Worm (Caenorhabditis elegans) whole organism, L4 larva: ENCODE measurements around the gene dlc-4.
"Not testable (repeated sequence)": the region's sequence is repeated elsewhere in the genome, so short reads cannot be mapped to it uniquely, and the experiment has no call there.

Experiments used
- R02D3.7 ChIP-seq: fragments of 150-350 bp; sonication (generic microtip); optimal IDR thresholded peaks from 3 replicates; lab custom pipeline; 2014; ENCODE audit warnings: missing biosample characterization, missing genetic modification characterization
- Y75B8A.6 ChIP-seq: fragments of 200-800 bp; sonication (Bioruptor generic); IDR thresholded peaks from 2 replicates; pipeline ENCODE4 v1.3.6; 2022; ENCODE audit warnings: missing genetic modification reagents, missing genetic modification characterization, missing compliant biosample characterization
- aha-1 ChIP-seq: fragments of 150-350 bp; peaks from one replicate; lab custom pipeline; 2014; ENCODE audit warnings: missing biosample characterization, missing genetic modification characterization
- attf-4 ChIP-seq: sonication (generic microtip); optimal IDR thresholded peaks from 3 replicates; lab custom pipeline; 2017; ENCODE audit warnings: missing biosample characterization, missing genetic modification characterization
- ceh-32 ChIP-seq: sonication (generic microtip); optimal IDR thresholded peaks from 2 replicates; lab custom pipeline; 2016; ENCODE audit warnings: mild to moderate bottlenecking, missing genetic modification characterization, missing compliant biosample characterization; ENCODE audit not compliant: poor library complexity
- ceh-44 ChIP-seq: fragments of 200-800 bp; sonication (Bioruptor generic); IDR thresholded peaks from 2 replicates; pipeline ENCODE4 v1.3.6; 2022; ENCODE audit warnings: missing genetic modification reagents, missing genetic modification characterization, missing compliant biosample characterization
- ceh-62 ChIP-seq: sonication (generic microtip); optimal IDR thresholded peaks from 2 replicates; lab custom pipeline; 2017; ENCODE audit warnings: missing biosample characterization, missing genetic modification characterization
- ces-1 ChIP-seq: fragments of 150-350 bp; sonication (generic microtip); optimal IDR thresholded peaks from 4 replicates; lab custom pipeline; 2014; ENCODE audit warnings: missing biosample characterization, missing genetic modification reagents, missing genetic modification characterization
- dmd-9 ChIP-seq: fragments of 200-800 bp; sonication (Bioruptor generic); IDR thresholded peaks from 2 replicates; pipeline ENCODE4 v1.3.6; 2022; ENCODE audit warnings: missing genetic modification reagents, missing genetic modification characterization, missing compliant biosample characterization
- egl-27 ChIP-seq: sonication (generic microtip); optimal IDR thresholded peaks from 3 replicates; lab custom pipeline; 2017; ENCODE audit warnings: missing biosample characterization, missing genetic modification reagents, missing genetic modification characterization
- hif-1 ChIP-seq, 2 experiments: sonication (generic microtip); optimal IDR thresholded peaks; 2 replicates each; lab custom pipeline; 2016 to 2017; ENCODE audit warnings: missing compliant biosample characterization in 2 of 2, missing genetic modification characterization in 2 of 2, missing genetic modification reagents in 2 of 2, missing genotype in 2 of 2, mild to moderate bottlenecking in 1 of 2
- hlh-30 ChIP-seq: sonication (generic microtip); optimal IDR thresholded peaks from 2 replicates; lab custom pipeline; 2017; ENCODE audit warnings: antibody characterized with exemption, mild to moderate bottlenecking, missing genetic modification characterization, missing compliant biosample characterization; ENCODE audit not compliant: insufficient read depth
- lin-13 ChIP-seq: fragments of 150-350 bp; optimal IDR thresholded peaks from 2 replicates; lab custom pipeline; 2014; ENCODE audit warnings: missing biosample characterization, missing genetic modification reagents, missing genetic modification characterization
- lin-29 ChIP-seq: fragments of 200-800 bp; sonication (Bioruptor generic); IDR thresholded peaks from 2 replicates; pipeline ENCODE4 v1.3.6; 2022; ENCODE audit warnings: missing genetic modification reagents, missing genetic modification characterization, missing compliant biosample characterization
- lin-38 ChIP-seq: fragments of 200-800 bp; sonication (Bioruptor generic); IDR thresholded peaks from 2 replicates; pipeline ENCODE4 v1.3.6; 2022; ENCODE audit warnings: missing genetic modification reagents, missing genetic modification characterization, missing compliant biosample characterization
- mes-2 ChIP-seq: sonication (generic microtip); optimal IDR thresholded peaks from 2 replicates; lab custom pipeline; 2016; ENCODE audit warnings: missing genotype, mild to moderate bottlenecking, missing genetic modification characterization, missing compliant biosample characterization; ENCODE audit not compliant: poor library complexity, severe bottlenecking
- nhr-10 ChIP-seq: fragments of 150-350 bp; optimal IDR thresholded peaks from 2 replicates; lab custom pipeline; 2014; ENCODE audit warnings: missing biosample characterization, missing genetic modification characterization
- nhr-102 ChIP-seq: sonication (generic microtip); optimal IDR thresholded peaks from 2 replicates; lab custom pipeline; 2016; ENCODE audit warnings: mild to moderate bottlenecking, missing genetic modification characterization, moderate library complexity, missing compliant biosample characterization
- nhr-111 ChIP-seq: fragments of 200-800 bp; sonication (Bioruptor generic); optimal IDR thresholded peaks from 2 replicates; lab custom pipeline; 2018; ENCODE audit warnings: mild to moderate bottlenecking, missing genetic modification characterization, missing compliant biosample characterization
- nhr-28 ChIP-seq: fragments of 150-350 bp; optimal IDR thresholded peaks from 2 replicates; lab custom pipeline; 2014; ENCODE audit warnings: missing biosample characterization, missing genetic modification characterization
- nhr-41 ChIP-seq: fragments of 200-800 bp; sonication (Bioruptor generic); IDR thresholded peaks from 2 replicates; pipeline ENCODE4 v1.3.6; 2022; ENCODE audit warnings: missing genetic modification reagents, missing genetic modification characterization, missing compliant biosample characterization
- pha-4 ChIP-seq, 2 experiments: fragments of 150-350 bp in 1 of 2; fragments of 200-800 bp in 1 of 2; sonication (Bioruptor generic) in 1 of 2; IDR thresholded peaks in 1 of 2; optimal IDR thresholded peaks in 1 of 2; 2 replicates each; pipeline versions ENCODE4 v1.3.6 to Lab custom; 2014 to 2022; ENCODE audit warnings: missing genetic modification characterization in 2 of 2, missing genetic modification reagents in 2 of 2, missing biosample characterization in 1 of 2, missing compliant biosample characterization in 1 of 2
- sdz-12 ChIP-seq: fragments of 200-800 bp; sonication (Bioruptor generic); optimal IDR thresholded peaks from 2 replicates; lab custom pipeline; 2018; ENCODE audit warnings: mild to moderate bottlenecking, missing genetic modification characterization, missing compliant biosample characterization
- skn-1 ChIP-seq: fragments of 150-350 bp; optimal IDR thresholded peaks from 2 replicates; lab custom pipeline; 2014; ENCODE audit warnings: missing biosample characterization, missing genetic modification characterization
- snpc-1.2 ChIP-seq: fragments of 200-800 bp; sonication (Bioruptor generic); IDR thresholded peaks from 2 replicates; pipeline ENCODE4 v1.3.6; 2022; ENCODE audit warnings: missing genetic modification reagents, missing genetic modification characterization, missing compliant biosample characterization
- zfp-3 ChIP-seq: fragments of 200-800 bp; sonication (Bioruptor generic); conservative IDR thresholded peaks from 2 replicates; pipeline ENCODE4 v1.3.6; 2022; ENCODE audit warnings: missing genetic modification reagents, missing genetic modification characterization, missing compliant biosample characterization
- ztf-7 ChIP-seq: fragments of 150-350 bp; optimal IDR thresholded peaks from 2 replicates; lab custom pipeline; 2014; ENCODE audit warnings: missing biosample characterization, missing genetic modification characterization

dlc-4 gene

DNA sequence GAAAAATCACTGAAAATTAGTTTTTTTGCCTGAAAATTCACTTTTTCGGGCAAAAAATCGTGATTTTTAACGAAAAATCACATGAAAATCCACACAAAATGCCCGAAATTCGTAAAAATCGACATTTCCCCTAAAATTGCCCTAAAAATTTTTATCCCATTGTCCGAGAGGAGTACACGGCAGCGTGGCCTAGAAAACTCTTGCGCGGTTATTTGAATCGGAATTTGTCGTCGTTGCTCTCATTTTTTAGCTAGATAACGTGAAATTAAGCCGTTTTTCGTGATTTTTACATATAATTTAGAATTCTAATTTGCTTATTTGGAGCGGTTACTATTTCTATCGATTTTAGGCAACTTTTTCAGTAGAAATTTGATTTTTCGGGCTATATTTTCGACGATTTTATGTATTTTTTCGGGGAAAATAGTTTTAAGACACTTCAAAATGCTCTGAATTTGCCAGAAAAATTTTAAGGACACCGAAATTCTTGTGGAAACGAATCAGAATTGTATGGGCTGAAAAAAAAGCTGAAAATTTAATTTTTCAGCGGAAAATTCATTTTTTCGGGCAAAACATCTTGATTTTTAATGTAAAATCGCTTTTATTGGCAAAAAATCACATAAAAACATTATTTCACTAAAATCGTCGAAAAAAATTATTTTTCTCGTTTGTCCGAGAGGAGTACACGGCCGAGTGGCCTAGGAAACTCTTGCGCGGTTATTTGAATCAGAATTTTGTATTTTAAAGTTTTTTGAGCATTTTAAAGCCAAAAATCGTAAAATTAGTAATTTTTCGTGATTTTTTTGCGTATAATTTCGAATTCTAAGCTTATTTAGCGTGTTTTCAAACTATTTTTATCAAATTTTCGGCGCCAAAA lies 27.7 kb upstream of the dlc-4 start (continued):
- no peak for TF ChIP-seq egl-27 (tag; lab: Kevin White, UChicago)
- peak; percentile 23; the same call in 1 of the 2 replicates for TF ChIP-seq pha-4 (GFP tag; IDR thresholded peaks at IDR 0.05; lab: Robert Waterston, UW)
- TF ChIP-seq pha-4 (tag; optimal IDR thresholded peaks at IDR 0.05; lab: Kevin White, UChicago), result no peak
- no peak for TF ChIP-seq R02D3.7
- TF ChIP-seq hlh-30 (tag; lab: Kevin White, UChicago), result peak; percentile 25
- no peak for TF ChIP-seq nhr-41 (GFP tag; lab: Robert Waterston, UW)
- peak; percentile 18 for TF ChIP-seq nhr-28

DNA sequence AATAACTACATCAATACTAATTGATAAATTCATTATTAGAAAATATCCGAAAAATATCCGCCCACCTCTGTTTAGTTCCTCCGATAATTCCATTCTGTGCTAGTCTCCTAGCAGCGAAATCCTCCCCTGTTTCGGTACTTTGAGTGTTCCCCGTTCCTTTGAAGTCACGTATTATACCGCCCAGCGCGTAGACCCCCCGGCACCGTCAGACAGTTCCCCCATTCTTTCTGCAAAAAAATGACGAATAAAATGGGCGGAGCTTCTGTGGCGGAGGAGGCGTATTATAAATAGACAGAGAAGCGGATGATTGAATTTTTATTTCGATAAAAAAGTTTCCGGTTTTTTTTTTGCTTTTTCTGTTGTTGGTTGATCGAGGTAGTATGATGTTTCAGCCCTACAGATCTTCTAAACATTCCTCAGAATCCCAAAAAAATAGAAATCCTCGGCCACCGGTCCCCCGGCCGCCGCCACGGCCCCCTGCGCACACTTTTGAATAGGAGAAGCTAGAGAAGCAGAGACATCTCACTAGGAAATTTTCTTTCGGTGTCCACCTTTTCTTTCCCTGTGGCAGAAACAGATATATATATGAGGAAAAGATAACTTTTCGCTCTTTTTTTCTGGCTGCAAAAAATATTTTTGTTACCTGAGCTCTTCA lies 21.0 kb upstream of the dlc-4 start:
- TF ChIP-seq aha-1 (tag; lab: Kevin White, UChicago) (peak; percentile 22), ceh-32 (tag; lab: Kevin White, UChicago) (no peak), hif-1 (tag; optimal IDR thresholded peaks at IDR 0.05; lab: Kevin White, UChicago) (peak in 1 of 2 experiments; percentile 94), mes-2 (peak; percentile 67)

DNA sequence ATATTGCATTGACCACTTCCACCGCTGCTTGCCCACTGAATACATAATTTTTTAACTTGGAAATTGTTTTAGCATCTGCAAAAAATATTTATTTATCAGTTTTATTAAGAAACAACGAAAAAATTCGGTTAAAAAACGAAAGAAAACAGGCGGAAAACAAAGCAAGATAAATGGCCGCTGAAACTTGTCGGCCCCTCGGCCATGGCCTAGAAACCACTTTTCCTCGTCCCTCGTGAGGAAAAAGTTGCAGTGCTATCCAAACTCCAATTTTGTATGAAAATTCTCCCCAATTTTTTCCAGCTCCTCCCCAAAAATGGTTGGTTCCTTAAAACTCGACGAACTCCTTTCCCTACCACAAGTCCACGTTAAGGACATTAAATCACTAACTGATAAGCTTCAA lies 18.7 kb upstream of the dlc-4 start, which contains the start of gene Y10G11A.1:
Gene Y10G11A.1 (plus strand): TSS at position 301 of the 400 bp plus-strand sequence.
- TF ChIP-seq egl-27 (tag; lab: Kevin White, UChicago); ztf-7 (tag; lab: Kevin White, UChicago); lin-29: not testable (repeated sequence)
- TF ChIP-seq, all 104 proteins: peak for 0; not testable (repeated sequence) for 104

DNA sequence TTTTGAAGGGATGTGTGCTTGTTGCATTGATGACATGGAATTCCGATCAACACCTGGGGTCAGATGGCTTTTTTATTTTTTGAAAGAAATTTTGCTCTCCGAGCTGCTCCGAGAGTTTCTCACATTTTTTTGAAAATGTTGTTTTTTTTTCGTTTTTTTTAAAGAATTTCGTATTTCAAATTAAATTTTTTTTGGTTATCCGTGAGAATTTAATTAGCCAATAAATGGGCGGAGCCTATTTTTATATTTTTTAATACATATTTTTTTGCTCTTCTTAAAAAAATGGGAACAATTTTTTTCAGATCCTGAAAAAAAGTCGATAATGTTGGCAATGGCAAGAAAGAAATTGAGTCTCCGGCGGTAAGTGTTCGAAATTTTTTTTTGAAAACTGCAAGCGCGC lies 11.1 kb upstream of the dlc-4 start, which contains the start of gene dlc-3:
Gene dlc-3 (plus strand): TSS at position 301 of the 400 bp plus-strand sequence.
- TF ChIP-seq sdz-12 (GFP tag; lab: Kevin White, UChicago) (no peak), ceh-62 (tag; lab: Kevin White, UChicago) (no peak), lin-13 (GFP tag; lab: Kevin White, UChicago) (no peak), nhr-28 (no peak), nhr-111 (GFP tag; lab: Kevin White, UChicago) (no peak), Y75B8A.6 (GFP tag; lab: Robert Waterston, UW) (no peak), hlh-30 (tag; lab: Kevin White, UChicago) (no peak), nhr-10 (tag; lab: Kevin White, UChicago) (no peak), nhr-102 (tag; lab: Kevin White, UChicago) (no peak), dmd-9 (no peak), ces-1 (GFP tag; lab: Kevin White, UChicago) (no peak), attf-4 (tag; lab: Kevin White, UChicago) (no peak), ceh-44 (no peak)

DNA sequence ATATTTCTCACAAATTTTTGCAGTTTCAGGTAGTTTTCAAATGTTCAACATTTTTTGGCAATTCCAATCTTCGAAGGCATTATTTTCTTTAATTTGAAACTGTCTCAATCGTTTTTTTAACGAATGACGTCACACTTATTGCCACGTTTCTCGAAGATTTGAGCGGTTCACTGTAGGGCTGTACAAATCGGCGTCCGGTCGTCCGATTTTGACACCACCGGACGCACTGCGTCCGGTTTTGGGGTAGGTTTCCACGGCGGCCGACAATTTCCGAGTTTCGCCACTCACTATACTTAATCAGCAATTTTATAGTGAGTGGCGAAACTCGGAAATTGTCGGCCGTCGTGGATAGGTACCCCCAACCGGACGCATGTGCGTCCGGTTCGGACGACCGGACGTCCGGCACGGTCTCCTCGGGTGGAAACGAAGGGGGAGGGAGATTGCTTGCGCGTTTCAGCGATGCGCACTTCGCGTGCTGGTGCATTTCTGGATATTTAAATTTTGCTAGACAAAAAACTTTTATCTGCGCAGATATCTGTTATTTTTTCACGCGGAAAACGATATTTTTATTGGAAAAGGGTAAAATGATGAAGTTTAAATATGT lies 2.5 kb upstream of the dlc-4 start:
- TF ChIP-seq lin-38 (GFP tag; lab: Robert Waterston, UW) (0 out of 2 replicates have a peak, but pooled peaks have one; percentile 35), snpc-1.2 (GFP tag; lab: Robert Waterston, UW) (peak; percentile 95)

DNA sequence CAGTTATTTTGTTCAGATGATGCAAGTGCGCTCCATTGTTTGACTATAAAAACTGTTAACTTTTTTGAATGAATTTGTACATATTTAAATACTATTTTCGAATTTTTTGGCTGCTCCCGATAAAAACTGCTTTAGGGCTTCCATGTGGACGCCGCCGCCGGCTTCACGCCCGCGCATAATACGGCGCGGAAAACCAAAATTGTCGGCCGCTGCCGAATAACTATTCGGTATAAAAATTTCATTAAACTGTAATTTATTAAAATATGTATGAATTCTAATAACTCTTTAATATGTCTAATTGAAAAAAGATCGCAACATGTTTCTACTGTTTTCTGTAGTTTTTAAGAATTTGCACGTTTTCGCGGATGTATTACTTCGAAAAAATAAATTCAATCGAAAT lies 3.6 kb downstream of the dlc-4 start:
- no peak for TF ChIP-seq skn-1 (tag; lab: Kevin White, UChicago)
- no peak for TF ChIP-seq zfp-3
- TF ChIP-seq snpc-1.2 (GFP tag; lab: Robert Waterston, UW), result peak; percentile 56; the same call in 1 of the 2 replicates
